Worm (Caenorhabditis elegans) whole organism, L2 larva: ENCODE results near the gene R05G6.1.
"Not testable (repeated sequence)": the region's sequence is repeated elsewhere in the genome, so short reads cannot be mapped to it uniquely, and the experiment has no call there.

Experiments
- R02D3.7 ChIP-seq: fragments of 150-350 bp; optimal IDR thresholded peaks from 2 replicates; lab custom pipeline; 2014; ENCODE audit warnings: missing biosample characterization, missing genetic modification characterization
- aly-2 ChIP-seq: fragments of 150-350 bp; optimal IDR thresholded peaks from 2 replicates; lab custom pipeline; 2014; ENCODE audit warnings: missing biosample characterization, missing genetic modification characterization
- ama-1 ChIP-seq: fragments of 150-350 bp; optimal IDR thresholded peaks from 2 replicates; lab custom pipeline; 2018; ENCODE audit warnings: inconsistent platforms
- blmp-1 ChIP-seq: sonication (generic microtip); optimal IDR thresholded peaks from 2 replicates; lab custom pipeline; 2017; ENCODE audit warnings: missing genetic modification characterization, mild to moderate bottlenecking, missing compliant biosample characterization, antibody characterized with exemption, moderate library complexity; ENCODE audit not compliant: insufficient read depth
- elt-1 ChIP-seq: fragments of 150-350 bp; optimal IDR thresholded peaks from 2 replicates; lab custom pipeline; 2014; ENCODE audit warnings: missing biosample characterization, missing genetic modification characterization
- lsy-2 ChIP-seq, 2 experiments: fragments of 150-350 bp in 1 of 2; sonication (generic microtip) in 1 of 2; optimal IDR thresholded peaks; 2 replicates each; lab custom pipeline; 2014 to 2017; ENCODE audit warnings: missing biosample characterization in 2 of 2, missing genetic modification characterization in 2 of 2
- mdl-1 ChIP-seq, 2 experiments: fragments of 150-350 bp in 1 of 2; sonication (generic microtip) in 1 of 2; optimal IDR thresholded peaks; 2 replicates each; lab custom pipeline; 2017; ENCODE audit warnings: missing biosample characterization in 2 of 2, missing genetic modification characterization in 2 of 2
- nhr-11 ChIP-seq: fragments of 150-350 bp; optimal IDR thresholded peaks from 2 replicates; lab custom pipeline; 2014; ENCODE audit warnings: missing biosample characterization, missing genetic modification characterization
- nhr-129 ChIP-seq: fragments of 150-350 bp; optimal IDR thresholded peaks from 2 replicates; lab custom pipeline; 2014; ENCODE audit warnings: missing biosample characterization, missing genetic modification characterization
- nhr-237 ChIP-seq: fragments of 150-350 bp; optimal IDR thresholded peaks from 2 replicates; lab custom pipeline; 2014; ENCODE audit warnings: missing biosample characterization, missing genetic modification characterization
- skn-1 ChIP-seq: sonication (generic microtip); optimal IDR thresholded peaks from 2 replicates; lab custom pipeline; 2017; ENCODE audit warnings: missing biosample characterization, missing genetic modification characterization
- snpc-4 ChIP-seq: fragments of 150-350 bp; optimal IDR thresholded peaks from 2 replicates; lab custom pipeline; 2014; ENCODE audit warnings: missing biosample characterization, missing genetic modification characterization
- unc-62 ChIP-seq: fragments of 150-350 bp; optimal IDR thresholded peaks from 2 replicates; lab custom pipeline; 2014; ENCODE audit warnings: missing biosample characterization, missing genetic modification reagents, missing genetic modification characterization
- ztf-11 ChIP-seq: sonication (generic microtip); optimal IDR thresholded peaks from 2 replicates; lab custom pipeline; 2017; ENCODE audit warnings: missing biosample characterization, missing genetic modification characterization

ce11 chrIV:7563850-7564249 is 31.4 kb downstream of the R05G6.1 start, which contains the start of gene F32E10.9:
- not testable (repeated sequence) for TF ChIP-seq mdl-1 (tag; optimal IDR thresholded peaks at IDR 0.05; lab: Kevin White, UChicago); blmp-1 (tag; lab: Kevin White, UChicago); snpc-4 (tag; lab: Kevin White, UChicago); R02D3.7 (tag; lab: Kevin White, UChicago); unc-62 (GFP tag; lab: Kevin White, UChicago); aly-2; elt-1 (tag; lab: Kevin White, UChicago); ztf-11 (tag; lab: Kevin White, UChicago); nhr-129 (tag; lab: Kevin White, UChicago); ama-1; nhr-11 (tag; lab: Kevin White, UChicago); nhr-237 (tag; lab: Kevin White, UChicago); skn-1 (tag; lab: Kevin White, UChicago); lsy-2 (tag; optimal IDR thresholded peaks at IDR 0.05; lab: Kevin White, UChicago)
